Fruit fly (Drosophila melanogaster): ENCODE results near the gene Ibf1.

Gene Ibf1

dm6 chr3R:9226701-9227313, 32.0 kb upstream of the Ibf1 start (continued):
- TF ChIP-seq Adf1 (GFP tag; IDR thresholded peaks at IDR 0.05) (peak; percentile 51; the same call in 1 of the 2 replicates), CG6791 (GFP tag; IDR thresholded peaks at IDR 0.05; ENCODE audit: partially characterized antibody) (no peak), Deaf1 (tag; optimal IDR thresholded peaks at IDR 0.05) (no peak), yki (optimal IDR thresholded peaks at IDR 0.05) (peak; percentile 61), CG33557 (GFP tag; optimal IDR thresholded peaks at IDR 0.05) (no peak), CG13287 (GFP tag; IDR thresholded peaks at IDR 0.05; ENCODE audit: partially characterized antibody) (peak; percentile 63), CG17385 (GFP tag; optimal IDR thresholded peaks at IDR 0.05) (peak; percentile 26), CG3163 (GFP tag; optimal IDR thresholded peaks at IDR 0.05) (peak; percentile 97), psq (GFP tag; optimal IDR thresholded peaks at IDR 0.05) (peak; percentile 38), CG3995 (GFP tag; optimal IDR thresholded peaks at IDR 0.05) (no peak), gsb-n (tag; optimal IDR thresholded peaks at IDR 0.05) (peak; percentile 50), Taf1 (GFP tag; IDR thresholded peaks at IDR 0.05) (no peak), amos (GFP tag; IDR thresholded peaks at IDR 0.05; ENCODE audit: partially characterized antibody) (peak; percentile 28; the same call in 1 of the 2 replicates), klu (GFP tag; IDR thresholded peaks at IDR 0.05) (peak; percentile 86), pros (GFP tag; optimal IDR thresholded peaks at IDR 0.05) (peak; percentile 62), mam (GFP tag; optimal IDR thresholded peaks at IDR 0.05) (no peak), CG7987 (GFP tag; optimal IDR thresholded peaks at IDR 0.05) (peak; percentile 88), rib (GFP tag; IDR thresholded peaks at IDR 0.05) (peak; percentile 82), Jarid2 (GFP tag; optimal IDR thresholded peaks at IDR 0.05) (peak; percentile 57), Doc3 (GFP tag; IDR thresholded peaks at IDR 0.05; ENCODE audit: partially characterized antibody) (peak; percentile 41; the same call in 1 of the 3 replicates), oc (tag; optimal IDR thresholded peaks at IDR 0.05) (peak; percentile 92), shn (GFP tag; optimal IDR thresholded peaks at IDR 0.05) (peak; percentile 19), tna (GFP tag; IDR thresholded peaks at IDR 0.05; ENCODE audit: partially characterized antibody) (no peak), sr (GFP tag; IDR thresholded peaks at IDR 0.05) (peak; percentile 90), cwo (GFP tag; optimal IDR thresholded peaks at IDR 0.05) (peak; percentile 99), sqz (GFP tag; optimal IDR thresholded peaks at IDR 0.05) (peak; percentile 90), GATAe (GFP tag; conservative IDR thresholded peaks at IDR 0.05) (no peak), dm (GFP tag; optimal IDR thresholded peaks at IDR 0.05) (peak; percentile 25), CG15269 (tag; optimal IDR thresholded peaks at IDR 0.05) (peak; percentile 40), nom (GFP tag; optimal IDR thresholded peaks at IDR 0.05) (peak; percentile 49), gro (GFP tag; optimal IDR thresholded peaks at IDR 0.05) (peak; percentile 48), bowl (GFP tag; IDR thresholded peaks at IDR 0.05) (peak; percentile 5; the same call in 1 of the 2 replicates), CG9817 (tag; optimal IDR thresholded peaks at IDR 0.05) (no peak), Med (GFP tag) (peak; percentile 71), lilli (GFP tag; optimal IDR thresholded peaks at IDR 0.05) (no peak), NK7.1 (GFP tag; optimal IDR thresholded peaks at IDR 0.05) (no peak), Meics (GFP tag; optimal IDR thresholded peaks at IDR 0.05) (no peak), peb (GFP tag; IDR thresholded peaks at IDR 0.05) (no peak), Dll (GFP tag; IDR thresholded peaks at IDR 0.05; ENCODE audit: partially characterized antibody) (peak; percentile 50; the same call in 3 of the 4 replicates), CG32532 (GFP tag; IDR thresholded peaks at IDR 0.05) (peak; percentile 66; the same call in 1 of the 2 replicates), Hr78 (GFP tag; optimal IDR thresholded peaks at IDR 0.05) (peak in 1 of 2 experiments; percentile 75), CG12769 (tag; optimal IDR thresholded peaks at IDR 0.05) (peak; percentile 85), kni (GFP tag; optimal IDR thresholded peaks at IDR 0.05) (peak; percentile 69), lov (optimal IDR thresholded peaks at IDR 0.05) (no peak), lov (GFP tag; IDR thresholded peaks at IDR 0.05) (0 out of 3 replicates have a peak, but pooled peaks have one; percentile 34), chinmo (GFP tag; IDR thresholded peaks at IDR 0.05; ENCODE audit: partially characterized antibody) (peak; percentile 94), ab (GFP tag; optimal IDR thresholded peaks at IDR 0.05) (peak; percentile 2), z (GFP tag; IDR thresholded peaks at IDR 0.05) (0 out of 3 replicates have a peak, but pooled peaks have one; percentile 40), nau (GFP tag; optimal IDR thresholded peaks at IDR 0.05) (peak; percentile 76)
